Worm (Caenorhabditis elegans) whole organism, L1 larva: ENCODE results near the gene gldi-7.

Experiments used
- C34B4.2 ChIP-seq: sonication (generic microtip); optimal IDR thresholded peaks from 2 replicates; lab custom pipeline; 2017; ENCODE audit warnings: mild to moderate bottlenecking, missing genetic modification characterization, missing compliant biosample characterization
- F16B12.6 ChIP-seq: fragments of 150-350 bp; optimal IDR thresholded peaks from 2 replicates; lab custom pipeline; 2014; ENCODE audit warnings: missing biosample characterization, missing genetic modification characterization
- aha-1 ChIP-seq: fragments of 150-350 bp; optimal IDR thresholded peaks from 2 replicates; lab custom pipeline; 2014; ENCODE audit warnings: missing biosample characterization, missing genetic modification characterization
- ama-1 ChIP-seq: fragments of 150-350 bp; optimal IDR thresholded peaks from 2 replicates; lab custom pipeline; 2014
- ceh-63 ChIP-seq: fragments of 200-800 bp; sonication (Bioruptor generic); optimal IDR thresholded peaks from 2 replicates; lab custom pipeline; 2018; ENCODE audit warnings: mild to moderate bottlenecking, missing genetic modification characterization, missing compliant biosample characterization
- ceh-8 ChIP-seq: fragments of 200-800 bp; sonication (Bioruptor generic); optimal IDR thresholded peaks from 2 replicates; lab custom pipeline; 2018; ENCODE audit warnings: mild to moderate bottlenecking, missing genetic modification characterization, moderate library complexity, missing compliant biosample characterization
- ces-1 ChIP-seq: fragments of 150-350 bp; optimal IDR thresholded peaks from 2 replicates; lab custom pipeline; 2014; ENCODE audit warnings: missing biosample characterization, missing genetic modification reagents, missing genetic modification characterization
- dsc-1 ChIP-seq: sonication (generic microtip); optimal IDR thresholded peaks from 2 replicates; lab custom pipeline; 2016; ENCODE audit warnings: mild to moderate bottlenecking, missing genetic modification characterization, missing compliant biosample characterization
- efl-1 ChIP-seq, 4 experiments: fragments of 150-350 bp; optimal IDR thresholded peaks in 3 of 4; peaks in 1 of 4; 1 replicate in 1 of 4; 2 replicates in 3 of 4; lab custom pipeline; 2014; ENCODE audit warnings: missing biosample characterization in 2 of 4, missing genetic modification characterization in 2 of 4, missing genetic modification reagents in 2 of 4
- egl-27 ChIP-seq, 2 experiments: fragments of 150-350 bp in 1 of 2; sonication (generic microtip); optimal IDR thresholded peaks; 3 replicates each; lab custom pipeline; 2017 to 2018; ENCODE audit warnings: missing biosample characterization in 2 of 2, missing genetic modification characterization in 2 of 2, missing genetic modification reagents in 2 of 2
- fkh-10 ChIP-seq: sonication (generic microtip); optimal IDR thresholded peaks from 2 replicates; lab custom pipeline; 2017; ENCODE audit warnings: missing biosample characterization, missing genetic modification reagents, missing genetic modification characterization
- grh-1 ChIP-seq: fragments of 200-800 bp; sonication (Bioruptor generic); IDR thresholded peaks from 2 replicates; pipeline ENCODE4 v1.3.6; 2022; ENCODE audit warnings: missing genetic modification reagents, missing genetic modification characterization, missing compliant biosample characterization
- hlh-17 ChIP-seq: fragments of 200-800 bp; sonication (Bioruptor generic); optimal IDR thresholded peaks from 2 replicates; lab custom pipeline; 2018; ENCODE audit warnings: missing genetic modification characterization, mild to moderate bottlenecking, missing compliant biosample characterization, moderate library complexity, borderline replicate concordance
- hlh-4 ChIP-seq: sonication (generic microtip); optimal IDR thresholded peaks from 2 replicates; lab custom pipeline; 2016; ENCODE audit warnings: mild to moderate bottlenecking, missing genetic modification characterization, missing compliant biosample characterization
- isw-1 ChIP-seq: fragments of 200-800 bp; sonication (Bioruptor generic); IDR thresholded peaks from 2 replicates; pipeline ENCODE4 v1.3.6; 2022; ENCODE audit warnings: missing genetic modification characterization, missing compliant biosample characterization
- lin-14 ChIP-seq: fragments of 200-800 bp; sonication (Bioruptor generic); optimal IDR thresholded peaks from 2 replicates; lab custom pipeline; 2018; ENCODE audit warnings: mild to moderate bottlenecking, missing genetic modification characterization, moderate library complexity, missing compliant biosample characterization
- lin-15B ChIP-seq: fragments of 150-350 bp; sonication (generic microtip); optimal IDR thresholded peaks from 3 replicates; lab custom pipeline; 2014; ENCODE audit warnings: missing biosample characterization, missing genetic modification characterization
- lin-35 ChIP-seq, 2 experiments: fragments of 150-350 bp; optimal IDR thresholded peaks; 2 replicates each; lab custom pipeline; 2014; ENCODE audit warnings: missing biosample characterization in 2 of 2, missing genetic modification characterization in 2 of 2, missing genetic modification reagents in 2 of 2
- lin-39 ChIP-seq: fragments of 150-350 bp; optimal IDR thresholded peaks from 2 replicates; lab custom pipeline; 2014; ENCODE audit warnings: missing biosample characterization, missing genetic modification reagents, missing genetic modification characterization
- lir-3 ChIP-seq: sonication (generic microtip); optimal IDR thresholded peaks from 2 replicates; lab custom pipeline; 2016; ENCODE audit warnings: mild to moderate bottlenecking, missing genetic modification characterization, moderate library complexity, missing compliant biosample characterization; ENCODE audit not compliant: poor library complexity
- mab-9 ChIP-seq: fragments of 200-800 bp; sonication (Bioruptor generic); IDR thresholded peaks from 2 replicates; pipeline ENCODE4 v1.3.6; 2022; ENCODE audit warnings: missing genetic modification reagents, missing genetic modification characterization, missing compliant biosample characterization
- nhr-11 ChIP-seq: fragments of 150-350 bp; optimal IDR thresholded peaks from 2 replicates; lab custom pipeline; 2014; ENCODE audit warnings: missing biosample characterization, missing genetic modification characterization
- nhr-12 ChIP-seq: sonication (generic microtip); optimal IDR thresholded peaks from 2 replicates; lab custom pipeline; 2017; ENCODE audit warnings: missing biosample characterization, missing genetic modification characterization
- nhr-20 ChIP-seq: sonication (generic microtip); optimal IDR thresholded peaks from 2 replicates; lab custom pipeline; 2016; ENCODE audit warnings: mild to moderate bottlenecking, missing genetic modification characterization, missing compliant biosample characterization
- nhr-237 ChIP-seq: fragments of 150-350 bp; optimal IDR thresholded peaks from 2 replicates; lab custom pipeline; 2014; ENCODE audit warnings: missing biosample characterization, missing genetic modification characterization
- nhr-28 ChIP-seq: fragments of 150-350 bp; optimal IDR thresholded peaks from 2 replicates; lab custom pipeline; 2014; ENCODE audit warnings: missing biosample characterization, missing genetic modification characterization
- nhr-47 ChIP-seq: sonication (generic microtip); optimal IDR thresholded peaks from 2 replicates; lab custom pipeline; 2016; ENCODE audit warnings: mild to moderate bottlenecking, missing genetic modification characterization, moderate library complexity, missing compliant biosample characterization
- nhr-71 ChIP-seq: sonication (generic microtip); optimal IDR thresholded peaks from 2 replicates; lab custom pipeline; 2016; ENCODE audit warnings: mild to moderate bottlenecking, missing genetic modification characterization, moderate library complexity, missing compliant biosample characterization
- nhr-77 ChIP-seq: fragments of 150-350 bp; optimal IDR thresholded peaks from 2 replicates; lab custom pipeline; 2014; ENCODE audit warnings: missing biosample characterization, missing genetic modification characterization
- nhr-84 ChIP-seq: sonication (generic microtip); optimal IDR thresholded peaks from 2 replicates; lab custom pipeline; 2017; ENCODE audit warnings: missing biosample characterization, missing genetic modification characterization
- nhr-90 ChIP-seq: sonication (generic microtip); optimal IDR thresholded peaks from 2 replicates; lab custom pipeline; 2016; ENCODE audit warnings: mild to moderate bottlenecking, missing genetic modification characterization, missing compliant biosample characterization; ENCODE audit not compliant: poor library complexity
- pag-3 ChIP-seq: sonication (generic microtip); optimal IDR thresholded peaks from 2 replicates; lab custom pipeline; 2017; ENCODE audit warnings: missing genetic modification characterization, mild to moderate bottlenecking, missing compliant biosample characterization, antibody characterized with exemption, borderline replicate concordance; ENCODE audit not compliant: insufficient read depth
- pax-3 ChIP-seq: fragments of 200-800 bp; sonication (Bioruptor generic); optimal IDR thresholded peaks from 2 replicates; lab custom pipeline; 2018; ENCODE audit warnings: mild to moderate bottlenecking, missing genetic modification characterization, moderate library complexity, missing compliant biosample characterization
- snpc-4 ChIP-seq: fragments of 150-350 bp; optimal IDR thresholded peaks from 2 replicates; lab custom pipeline; 2014; ENCODE audit warnings: missing biosample characterization, missing genetic modification characterization
- snu-23 ChIP-seq: sonication (generic microtip); optimal IDR thresholded peaks from 2 replicates; lab custom pipeline; 2016; ENCODE audit warnings: missing genetic modification characterization, missing compliant biosample characterization
- swsn-7 ChIP-seq: sonication (generic microtip); optimal IDR thresholded peaks from 2 replicates; lab custom pipeline; 2016; ENCODE audit warnings: missing genetic modification characterization, missing compliant biosample characterization
- tbx-2 ChIP-seq: sonication (generic microtip); optimal IDR thresholded peaks from 2 replicates; lab custom pipeline; 2016; ENCODE audit warnings: missing genetic modification characterization, missing compliant biosample characterization
- unc-130 ChIP-seq: fragments of 150-350 bp; optimal IDR thresholded peaks from 2 replicates; lab custom pipeline; 2017; ENCODE audit warnings: missing biosample characterization, missing genetic modification characterization, inconsistent platforms
- unc-30 ChIP-seq: sonication (generic microtip); optimal IDR thresholded peaks from 2 replicates; lab custom pipeline; 2017; ENCODE audit warnings: missing biosample characterization, missing genetic modification characterization
- unc-62 ChIP-seq: fragments of 150-350 bp; optimal IDR thresholded peaks from 2 replicates; lab custom pipeline; 2014; ENCODE audit warnings: missing biosample characterization, missing genetic modification reagents, missing genetic modification characterization
- unc-86 ChIP-seq: sonication (generic microtip); optimal IDR thresholded peaks from 2 replicates; lab custom pipeline; 2016; ENCODE audit warnings: missing genetic modification characterization, missing compliant biosample characterization
- unc-98 ChIP-seq: fragments of 200-800 bp; sonication (Bioruptor generic); IDR thresholded peaks from 2 replicates; pipeline ENCODE4 v1.3.6; 2022; ENCODE audit warnings: missing genetic modification characterization, missing compliant biosample characterization

gldi-7 gene

DNA sequence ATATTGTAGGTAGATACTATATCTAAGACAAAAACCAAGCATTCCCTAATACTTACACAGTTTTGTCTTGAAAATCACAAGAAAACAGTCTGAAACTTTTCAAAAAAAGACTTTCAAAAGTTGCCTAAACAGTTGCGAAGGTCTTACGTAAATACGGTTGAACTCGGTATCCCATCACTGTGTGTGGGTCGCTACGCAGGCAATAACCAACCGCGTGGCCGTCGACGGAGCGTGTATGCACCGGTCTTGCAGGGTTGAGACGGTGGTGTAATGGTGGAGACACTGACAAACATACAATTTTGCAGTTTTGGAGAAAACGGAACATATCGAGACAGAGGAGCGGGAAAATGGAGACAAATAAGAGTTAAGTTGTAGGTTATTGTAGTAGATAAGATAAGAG, 30.2 kb upstream of the gldi-7 start, which contains the start of gene iff-2 (continued):
- TF ChIP-seq pag-3 (peak; percentile 69), ceh-63 (GFP tag; lab: Kevin White, UChicago) (no peak), aha-1 (tag; lab: Kevin White, UChicago) (peak; percentile 98), hlh-4 (tag; lab: Kevin White, UChicago) (no peak), lin-39 (tag; lab: Kevin White, UChicago) (peak; percentile 93), lin-15B (tag; lab: Kevin White, UChicago) (peak; percentile 100), tbx-2 (tag; lab: Kevin White, UChicago) (peak; percentile 99), fkh-10 (GFP tag; lab: Kevin White, UChicago) (peak; percentile 99), unc-62 (GFP tag; lab: Kevin White, UChicago) (peak; percentile 86), ces-1 (GFP tag; lab: Kevin White, UChicago) (no peak), unc-30 (no peak), nhr-90 (tag; lab: Kevin White, UChicago) (peak; percentile 99), hlh-17 (GFP tag; lab: Kevin White, UChicago) (no peak), nhr-84 (no peak), unc-98 (peak; percentile 83; the same call in 1 of the 2 replicates), nhr-77 (tag; lab: Kevin White, UChicago) (peak; percentile 100), nhr-28 (tag; lab: Kevin White, UChicago) (no peak), ceh-8 (GFP tag; lab: Kevin White, UChicago) (peak; percentile 95), lin-35 (GFP tag; optimal IDR thresholded peaks at IDR 0.05; lab: Kevin White, UChicago) (peak; percentile 97 to 99), pax-3 (tag; lab: Kevin White, UChicago) (peak; percentile 98), egl-27 (tag; optimal IDR thresholded peaks at IDR 0.05; lab: Kevin White, UChicago) (peak; percentile 90 to 96), snpc-4 (tag; lab: Kevin White, UChicago) (peak; percentile 90), nhr-20 (peak; percentile 100), unc-130 (tag; lab: Kevin White, UChicago) (peak; percentile 99), nhr-237 (tag; lab: Kevin White, UChicago) (peak; percentile 99), C34B4.2 (peak; percentile 65), grh-1 (GFP tag; lab: Robert Waterston, UW) (peak; percentile 97), nhr-12 (tag; lab: Kevin White, UChicago) (no peak), isw-1 (peak; percentile 99), nhr-11 (tag; lab: Kevin White, UChicago) (peak; percentile 93), ama-1 (lab: Kevin White, UChicago) (peak; percentile 91), efl-1 (optimal IDR thresholded peaks at IDR 0.05; lab: Kevin White, UChicago) (peak; percentile 98), efl-1 (GFP tag; optimal IDR thresholded peaks at IDR 0.05 in 1 of 2; lab: Kevin White, UChicago) (peak; percentile 91 to 100), lir-3 (tag; lab: Kevin White, UChicago) (peak; percentile 95), F16B12.6 (peak; percentile 85)

DNA sequence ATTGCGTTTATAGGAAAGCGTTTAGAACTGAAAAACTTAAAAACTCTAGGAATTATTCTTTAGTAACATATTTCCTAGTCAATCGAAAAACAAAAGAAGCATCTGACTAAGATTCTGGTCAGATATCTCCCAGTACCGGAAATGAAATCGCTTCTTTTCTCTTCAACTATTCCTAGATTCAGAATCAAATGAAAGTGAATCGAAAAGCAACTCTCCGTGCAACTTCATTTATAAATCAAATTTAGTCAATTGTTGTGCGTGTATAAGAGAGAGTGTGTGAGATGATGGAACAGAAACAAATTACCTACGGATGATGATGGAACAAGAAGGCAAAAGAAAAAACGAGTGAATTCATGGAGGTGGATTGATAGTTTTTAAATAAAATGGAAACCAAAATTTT, 28.2 kb upstream of the gldi-7 start:
- TF ChIP-seq mab-9 (GFP tag; lab: Robert Waterston, UW), result no peak
- TF ChIP-seq swsn-7 (tag; lab: Kevin White, UChicago), result peak; percentile 12
- peak; percentile 46 for TF ChIP-seq lin-14 (GFP tag; lab: Kevin White, UChicago)
- TF ChIP-seq nhr-71, result peak; percentile 9
- peak; percentile 43 for TF ChIP-seq ces-1 (GFP tag; lab: Kevin White, UChicago)
- no peak for TF ChIP-seq unc-86 (tag; lab: Kevin White, UChicago)
- TF ChIP-seq snu-23 (GFP tag; lab: Kevin White, UChicago), result peak; percentile 13
- peak; percentile 98 for TF ChIP-seq fkh-10 (GFP tag; lab: Kevin White, UChicago)
- TF ChIP-seq dsc-1 (tag; lab: Kevin White, UChicago), result peak; percentile 6
- TF ChIP-seq nhr-47, result peak; percentile 18
